Fruit fly (Drosophila melanogaster) Kc167 (cell line): ENCODE measurements around the gene CG15741.

Experiments used
- Myc ChIP-seq: fragments of >200 bp; optimal IDR thresholded peaks from 2 replicates; lab custom pipeline; 2017; ENCODE audit warnings: missing external identifiers
- Sin3A ChIP-seq: fragments of >200 bp; optimal IDR thresholded peaks from 2 replicates; lab custom pipeline; 2018; ENCODE audit warnings: missing external identifiers
- h ChIP-seq: fragments of >200 bp; optimal IDR thresholded peaks from 3 replicates; lab custom pipeline; 2018; ENCODE audit warnings: missing external identifiers
- insv ChIP-seq: fragments of >200 bp; optimal IDR thresholded peaks from 3 replicates; lab custom pipeline; 2018; ENCODE audit warnings: missing external identifiers
- psq ChIP-seq: fragments of >200 bp; optimal IDR thresholded peaks from 2 replicates; lab custom pipeline; 2017; ENCODE audit warnings: missing external identifiers
- ttk ChIP-seq: sonication (Bioruptor generic); optimal IDR thresholded peaks from 2 replicates; lab custom pipeline; 2017; ENCODE audit warnings: missing external identifiers

The CG15741 gene

DNA sequence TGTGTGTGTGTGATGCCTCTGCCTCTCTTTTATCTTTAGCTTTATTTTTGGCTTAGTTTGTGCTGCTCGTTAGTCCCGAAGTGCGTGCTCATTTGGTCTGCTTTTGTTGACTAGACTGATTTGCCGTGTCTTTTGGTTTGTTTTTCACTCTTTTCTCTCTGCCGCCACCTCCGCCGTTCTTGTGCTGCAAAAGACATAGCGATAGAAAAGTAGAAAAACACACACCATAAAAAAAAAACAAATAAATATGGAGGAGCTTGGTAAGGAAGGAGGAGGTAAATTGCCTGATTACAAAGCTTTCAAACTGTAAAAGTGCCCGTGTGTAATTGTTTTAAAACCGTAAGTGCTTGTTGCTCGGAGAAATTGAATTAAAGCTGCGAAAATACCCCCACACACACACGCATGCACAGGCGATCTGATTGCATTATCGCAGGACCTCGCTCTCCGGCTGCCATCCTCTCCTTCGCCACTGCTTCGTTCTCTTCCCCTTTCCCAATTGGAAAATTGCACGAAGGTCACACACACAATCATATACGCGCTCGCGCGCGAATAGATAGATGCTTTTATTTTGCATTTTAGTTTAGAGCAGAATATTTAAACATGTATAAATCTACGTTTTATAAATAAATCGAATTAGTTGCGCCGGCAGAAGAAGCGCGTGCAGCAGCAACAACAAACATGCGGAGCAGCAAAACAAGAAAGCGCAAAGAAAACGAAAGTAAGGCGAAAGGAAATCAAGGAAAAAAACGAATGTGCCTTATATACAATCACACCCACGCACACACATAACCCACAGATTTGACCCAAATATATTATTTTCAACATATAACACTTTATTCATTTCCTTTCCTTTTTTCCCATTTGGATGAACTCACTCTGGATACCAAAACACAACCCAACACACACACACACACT is 22.2 kb downstream of the CG15741 start:
- TF ChIP-seq psq (no peak), Myc (lab: Kevin White, UChicago) (no peak), insv (lab: Kevin White, UChicago) (no peak), Sin3A (lab: Kevin White, UChicago) (no peak), h (no peak), ttk (lab: Kevin White, UChicago) (no peak)

dm6 chrX:11813721-11814161 is 24.1 kb downstream of the CG15741 start:
- TF ChIP-seq h (no peak), insv (lab: Kevin White, UChicago) (no peak), Sin3A (lab: Kevin White, UChicago) (no peak), psq (no peak), Myc (lab: Kevin White, UChicago) (no peak), ttk (lab: Kevin White, UChicago) (no peak)

- no peak for TF ChIP-seq Sin3A (lab: Kevin White, UChicago)
- no peak for TF ChIP-seq Myc (lab: Kevin White, UChicago)
- no peak for TF ChIP-seq h
- TF ChIP-seq insv (lab: Kevin White, UChicago): no peak
- TF ChIP-seq psq: no peak
- no peak for TF ChIP-seq ttk (lab: Kevin White, UChicago)
Measured at dm6 chrX:11812828-11813227, 25.0 kb downstream of the CG15741 start.

dm6 chrX:11806867-11807747 is 30.7 kb downstream of the CG15741 start, which contains the start of gene Hsc70-3:
Gene Hsc70-3 (minus strand): TSS chrX:11807117.
- TF ChIP-seq psq: peak; percentile 95
- TF ChIP-seq ttk (lab: Kevin White, UChicago): no peak

DNA sequence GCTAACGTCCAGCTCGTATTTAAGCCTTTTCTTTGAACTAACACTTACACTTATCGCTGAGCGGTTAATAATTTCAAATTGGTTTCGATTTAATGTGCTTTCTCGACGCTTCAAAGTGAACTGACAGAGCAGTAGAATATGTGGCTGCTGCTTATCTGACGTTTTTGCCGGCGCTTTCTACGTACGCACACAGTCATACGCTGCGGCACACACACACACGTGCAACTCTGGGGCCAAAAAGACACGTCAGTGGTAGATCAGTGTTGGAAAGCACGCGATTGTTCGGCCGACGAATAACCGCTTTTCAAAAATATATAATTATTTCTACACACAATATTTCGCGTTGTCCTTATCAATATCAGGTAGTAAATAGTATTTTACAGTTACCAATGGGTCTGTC is 31.6 kb downstream of the CG15741 start:
- TF ChIP-seq Sin3A (lab: Kevin White, UChicago): no peak
- no peak for TF ChIP-seq insv (lab: Kevin White, UChicago)
- TF ChIP-seq psq: no peak
- TF ChIP-seq h: no peak
- TF ChIP-seq ttk (lab: Kevin White, UChicago): no peak
- no peak for TF ChIP-seq Myc (lab: Kevin White, UChicago)

- TF ChIP-seq Myc (lab: Kevin White, UChicago): no peak
- no peak for TF ChIP-seq ttk (lab: Kevin White, UChicago)
- no peak for TF ChIP-seq h
- TF ChIP-seq insv (lab: Kevin White, UChicago): no peak
- no peak for TF ChIP-seq psq
- TF ChIP-seq Sin3A (lab: Kevin White, UChicago): no peak
Measured at dm6 chrX:11805066-11805766, 32.6 kb downstream of the CG15741 start.

DNA sequence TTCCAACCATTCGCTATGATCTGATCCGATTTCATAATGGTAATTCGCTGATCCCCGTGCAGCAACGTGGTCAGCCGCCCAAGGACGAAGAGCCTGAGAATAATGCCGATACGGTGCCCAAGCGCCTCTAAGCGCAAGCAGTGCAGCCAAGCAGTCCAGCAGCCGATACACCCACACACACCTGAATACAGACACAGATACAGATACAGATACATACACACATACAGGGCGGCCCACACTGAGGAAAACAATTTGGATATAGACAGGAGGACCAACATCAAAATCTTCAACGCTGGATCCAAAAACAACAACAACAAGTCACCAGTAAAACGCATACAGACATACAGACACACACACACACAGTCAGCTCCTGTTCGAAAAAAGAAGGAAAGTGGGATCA is 37.9 kb downstream of the CG15741 start:
- TF ChIP-seq insv (lab: Kevin White, UChicago): no peak
- TF ChIP-seq h: no peak
- no peak for TF ChIP-seq ttk (lab: Kevin White, UChicago)
- no peak for TF ChIP-seq psq
- TF ChIP-seq Sin3A (lab: Kevin White, UChicago): no peak
- TF ChIP-seq Myc (lab: Kevin White, UChicago): no peak

dm6 chrX:11798522-11798921 is 39.3 kb downstream of the CG15741 start:
- no peak for TF ChIP-seq h
- TF ChIP-seq insv (lab: Kevin White, UChicago): no peak
- TF ChIP-seq psq: no peak
- TF ChIP-seq Myc (lab: Kevin White, UChicago): no peak
- no peak for TF ChIP-seq Sin3A (lab: Kevin White, UChicago)
- no peak for TF ChIP-seq ttk (lab: Kevin White, UChicago)

dm6 chrX:11796925-11797324 is 40.9 kb downstream of the CG15741 start:
- TF ChIP-seq Sin3A (lab: Kevin White, UChicago) (no peak), ttk (lab: Kevin White, UChicago) (no peak), Myc (lab: Kevin White, UChicago) (no peak), insv (lab: Kevin White, UChicago) (no peak), psq (no peak), h (no peak)

DNA sequence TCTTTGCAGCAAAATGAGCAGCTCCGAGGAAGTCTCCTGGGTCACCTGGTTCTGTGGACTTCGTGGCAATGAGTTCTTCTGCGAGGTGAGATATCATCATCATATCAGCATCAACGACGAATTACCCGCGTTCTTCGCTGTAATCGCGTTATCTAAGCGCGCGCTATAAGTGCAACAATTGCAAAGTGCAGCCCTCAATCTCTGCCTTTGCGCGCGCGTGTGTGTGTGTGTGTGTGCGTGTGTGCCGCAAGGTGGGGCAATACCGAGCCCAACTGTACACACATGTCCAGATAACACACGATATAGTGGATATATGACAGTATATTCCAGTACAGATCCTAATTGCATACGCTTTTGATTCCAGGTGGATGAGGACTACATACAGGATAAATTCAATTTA is 44.4 kb downstream of the CG15741 start:
- no peak for TF ChIP-seq h
- no peak for TF ChIP-seq Sin3A (lab: Kevin White, UChicago)
- TF ChIP-seq psq: no peak
- TF ChIP-seq Myc (lab: Kevin White, UChicago): no peak
- TF ChIP-seq insv (lab: Kevin White, UChicago): no peak
